Fruit fly (Drosophila melanogaster) whole organism: ENCODE results near the gene lwr.

Experiments used
- CG8478 ChIP-seq: fragments of >200 bp; optimal IDR thresholded peaks from 2 replicates; lab custom pipeline; 2018; ENCODE audit warnings: inconsistent platforms
- Dll ChIP-seq: fragments of >200 bp; optimal IDR thresholded peaks from 2 replicates; lab custom pipeline; 2017
- EcR ChIP-seq, 2 experiments: fragments of >200 bp; optimal IDR thresholded peaks; 2 replicates each; lab custom pipeline; 2017; ENCODE audit warnings: missing biosample characterization in 2 of 2, missing genetic modification characterization in 2 of 2, missing genetic modification reagents in 2 of 2
- pan ChIP-seq: fragments of >200 bp; optimal IDR thresholded peaks from 2 replicates; lab custom pipeline; 2017
- psq ChIP-seq: fragments of >200 bp; optimal IDR thresholded peaks from 2 replicates; lab custom pipeline; 2017
- usp ChIP-seq: fragments of >200 bp; optimal IDR thresholded peaks from 2 replicates; lab custom pipeline; 2017; ENCODE audit warnings: missing biosample characterization, missing genetic modification characterization, mixed read lengths

Gene lwr

DNA sequence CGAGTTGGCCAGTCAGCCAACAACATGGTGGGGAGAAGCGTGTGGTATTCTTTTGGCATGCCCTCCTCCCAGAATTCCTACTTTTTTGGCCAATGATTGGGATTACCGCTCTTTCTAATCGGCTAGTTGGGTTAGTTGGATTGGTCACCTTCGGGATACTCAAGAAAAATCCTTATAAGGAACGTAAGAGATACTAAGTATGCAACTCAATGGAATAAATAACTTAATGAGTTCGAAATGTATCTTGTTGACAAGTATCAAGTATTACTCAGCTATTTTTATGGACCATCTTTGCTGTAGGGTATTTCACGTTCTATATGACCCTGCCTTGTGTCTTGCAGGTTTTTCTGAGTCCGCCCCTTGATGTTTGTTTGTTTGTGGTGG, 15.5 kb downstream of the lwr start:
- TF ChIP-seq usp = no peak
- TF ChIP-seq pan (lab: Kevin White, UChicago) = no peak
- no peak for TF ChIP-seq psq (lab: Kevin White, UChicago)
- no peak for TF ChIP-seq CG8478 (lab: Kevin White, UChicago)
- TF ChIP-seq EcR (GFP tag; optimal IDR thresholded peaks at IDR 0.05; lab: Kevin White, UChicago) = no peak

- TF ChIP-seq usp (no peak), Dll (lab: Kevin White, UChicago) (no peak), CG8478 (lab: Kevin White, UChicago) (no peak), pan (lab: Kevin White, UChicago) (no peak), psq (lab: Kevin White, UChicago) (no peak), EcR (GFP tag; optimal IDR thresholded peaks at IDR 0.05; lab: Kevin White, UChicago) (no peak)
These were observed 16.0 kb downstream of the lwr start for dm6 chr2L:526192-526923.

- no peak for TF ChIP-seq psq (lab: Kevin White, UChicago)
- no peak for TF ChIP-seq Dll (lab: Kevin White, UChicago)
- TF ChIP-seq CG8478 (lab: Kevin White, UChicago) = no peak
- TF ChIP-seq EcR (GFP tag; optimal IDR thresholded peaks at IDR 0.05; lab: Kevin White, UChicago) = no peak
These were observed 16.7 kb downstream of the lwr start for dm6 chr2L:525547-526180.

- TF ChIP-seq EcR (GFP tag; optimal IDR thresholded peaks at IDR 0.05; lab: Kevin White, UChicago) (no peak), pan (lab: Kevin White, UChicago) (no peak), Dll (lab: Kevin White, UChicago) (no peak), psq (lab: Kevin White, UChicago) (no peak), CG8478 (lab: Kevin White, UChicago) (no peak), usp (no peak)
These were observed 17.9 kb downstream of the lwr start for dm6 chr2L:524515-524920.

DNA sequence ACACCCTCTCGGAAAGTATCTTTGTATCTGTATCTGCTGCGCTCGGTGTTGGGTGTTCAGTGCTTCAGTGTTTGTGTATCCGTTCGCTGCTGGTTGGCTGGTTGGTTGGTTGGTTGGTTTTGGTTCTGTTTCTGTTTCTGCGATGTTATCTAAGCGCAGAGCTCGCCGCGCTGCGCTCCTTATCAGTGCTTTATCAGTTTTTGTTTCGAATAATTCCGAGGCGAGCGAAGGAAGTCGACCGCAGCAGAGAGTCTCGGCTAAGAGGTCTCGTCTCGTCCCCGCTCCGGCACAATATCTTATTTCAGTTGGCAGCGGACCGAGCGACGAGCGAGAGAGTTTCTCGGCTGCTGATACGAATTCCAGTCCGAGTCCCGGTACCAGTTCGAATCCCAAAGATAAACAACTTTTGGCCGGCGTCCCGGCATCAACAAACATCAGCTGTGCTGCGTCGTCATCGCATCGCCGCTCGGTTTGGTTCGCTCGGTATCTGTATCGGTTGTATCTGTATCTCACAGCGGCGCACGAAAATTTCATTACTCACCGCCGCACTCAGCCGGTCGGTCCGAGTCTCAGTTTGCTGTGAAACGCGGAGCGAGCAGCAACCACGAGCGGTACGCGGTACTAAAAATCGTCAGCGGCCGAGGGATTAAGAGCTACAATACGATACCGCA, 19.1 kb downstream of the lwr start:
- TF ChIP-seq Dll (lab: Kevin White, UChicago) (no peak), usp (no peak), CG8478 (lab: Kevin White, UChicago) (no peak), psq (lab: Kevin White, UChicago) (no peak), pan (lab: Kevin White, UChicago) (no peak), EcR (GFP tag; optimal IDR thresholded peaks at IDR 0.05; lab: Kevin White, UChicago) (no peak)

dm6 chr2L:522752-523151, 19.6 kb downstream of the lwr start:
- TF ChIP-seq EcR (GFP tag; optimal IDR thresholded peaks at IDR 0.05; lab: Kevin White, UChicago) = no peak
- no peak for TF ChIP-seq pan (lab: Kevin White, UChicago)
- no peak for TF ChIP-seq psq (lab: Kevin White, UChicago)
- no peak for TF ChIP-seq Dll (lab: Kevin White, UChicago)
- TF ChIP-seq usp = no peak
- TF ChIP-seq CG8478 (lab: Kevin White, UChicago) = no peak

- TF ChIP-seq usp (no peak), Dll (lab: Kevin White, UChicago) (no peak), psq (lab: Kevin White, UChicago) (no peak), EcR (GFP tag; optimal IDR thresholded peaks at IDR 0.05; lab: Kevin White, UChicago) (no peak), pan (lab: Kevin White, UChicago) (no peak), CG8478 (lab: Kevin White, UChicago) (no peak)
These were observed 20.3 kb downstream of the lwr start for dm6 chr2L:521940-522632.

dm6 chr2L:521001-521827, 21.2 kb downstream of the lwr start:
- no peak for TF ChIP-seq CG8478 (lab: Kevin White, UChicago)
- TF ChIP-seq usp = no peak
- TF ChIP-seq EcR (GFP tag; optimal IDR thresholded peaks at IDR 0.05; lab: Kevin White, UChicago) = no peak
- TF ChIP-seq pan (lab: Kevin White, UChicago) = no peak
- TF ChIP-seq Dll (lab: Kevin White, UChicago) = no peak
- no peak for TF ChIP-seq psq (lab: Kevin White, UChicago)

DNA sequence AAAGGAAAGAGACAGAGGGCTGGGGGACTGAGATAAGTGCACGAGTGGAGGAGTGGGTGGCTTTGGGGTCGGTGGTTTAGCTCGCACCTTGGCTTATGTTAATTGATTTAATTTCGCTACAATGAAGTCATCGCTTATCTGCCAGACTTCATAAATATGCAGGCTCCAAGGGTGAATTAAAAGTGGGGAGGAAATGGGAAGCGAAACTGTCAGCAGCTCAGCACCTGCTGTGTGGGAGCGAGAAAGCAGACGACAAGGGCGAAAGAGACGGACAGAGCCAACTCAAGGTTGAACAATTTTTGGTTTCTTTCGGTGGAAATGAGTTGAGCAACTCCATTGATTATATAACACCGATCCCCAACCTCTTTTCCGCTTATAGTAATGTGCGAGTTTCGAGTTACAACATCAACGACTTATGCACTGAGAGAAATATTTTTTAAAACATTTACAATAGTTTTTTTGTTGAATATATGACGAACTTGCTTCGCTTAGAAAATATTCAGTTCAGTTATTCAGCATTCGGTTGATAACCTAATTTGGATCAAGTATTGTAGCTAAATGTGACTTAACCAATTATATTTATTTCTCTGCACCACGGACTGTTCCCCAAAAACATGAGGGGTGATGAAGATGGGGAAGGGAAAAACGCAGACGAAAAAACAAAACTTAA, 21.9 kb downstream of the lwr start:
- TF ChIP-seq usp (no peak), CG8478 (lab: Kevin White, UChicago) (no peak), psq (lab: Kevin White, UChicago) (no peak)
